Worm (Caenorhabditis elegans): Measurements from ENCODE around the gene R11D1.7.

R11D1.7 gene

ce11 chrV:12697364-12697901 is 22.4 kb upstream of the R11D1.7 start, which contains the start of gene istr-1:
Gene istr-1, plus strand, starts transcription at chrV:12697858.
- TF ChIP-seq hlh-30 (tag; optimal IDR thresholded peaks at IDR 0.05; ENCODE audit: insufficient read depth): peak; percentile 21
- TF ChIP-seq pat-9 (tag; optimal IDR thresholded peaks at IDR 0.05): no peak
- TF ChIP-seq rnt-1 (tag; optimal IDR thresholded peaks at IDR 0.05): no peak
- no peak for TF ChIP-seq F13H6.1 (tag; optimal IDR thresholded peaks at IDR 0.05)
- TF ChIP-seq elt-4 (tag; optimal IDR thresholded peaks at IDR 0.05): no peak
- TF ChIP-seq ceh-2 (tag; optimal IDR thresholded peaks at IDR 0.05): no peak
- no peak for TF ChIP-seq hlh-8 (tag; optimal IDR thresholded peaks at IDR 0.05)

- no peak for TF ChIP-seq pag-3 (tag; optimal IDR thresholded peaks at IDR 0.05; ENCODE audit: borderline replicate concordance)
- no peak for TF ChIP-seq dmd-4 (tag; optimal IDR thresholded peaks at IDR 0.05; ENCODE audit: borderline replicate concordance)
- TF ChIP-seq fkh-10 (GFP tag; optimal IDR thresholded peaks at IDR 0.05): no peak
- no peak for TF ChIP-seq ceh-2 (tag; optimal IDR thresholded peaks at IDR 0.05)
- TF ChIP-seq K09A11.1 (tag; optimal IDR thresholded peaks at IDR 0.05; ENCODE audit: insufficient read depth): no peak
- TF ChIP-seq unc-42 (tag; optimal IDR thresholded peaks at IDR 0.05): peak; percentile 86
These were observed 18.2 kb upstream of the R11D1.7 start for ce11 chrV:12701613-12702012.

DNA sequence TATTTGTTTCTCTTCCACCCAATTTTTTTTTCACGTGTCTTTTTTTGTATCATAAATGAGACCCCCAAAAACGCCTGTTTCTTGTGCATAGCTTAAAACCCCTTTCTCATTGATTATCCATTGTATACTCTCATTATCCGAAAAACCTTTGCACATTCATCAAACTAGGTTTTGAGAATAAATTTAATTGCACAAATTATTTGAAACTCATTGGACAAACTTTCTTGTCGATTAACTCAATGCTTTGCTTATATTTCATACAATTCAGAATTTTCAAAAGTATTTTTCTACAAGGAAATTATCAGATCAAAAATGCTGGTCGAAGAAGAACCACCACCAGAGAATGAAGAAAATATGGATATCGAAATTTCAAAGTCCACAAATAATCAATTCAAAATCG is 15.7 kb upstream of the R11D1.7 start, which contains the start of gene R11D1.1:
TSS of gene R11D1.1 (plus strand) at position 301 of the 400 bp plus-strand sequence.
- TF ChIP-seq dmd-4 (tag; optimal IDR thresholded peaks at IDR 0.05; ENCODE audit: borderline replicate concordance) (no peak), unc-3 (GFP tag; conservative IDR thresholded peaks at IDR 0.05) (no peak), unc-3 (tag; optimal IDR thresholded peaks at IDR 0.05) (no peak), ceh-14 (tag; optimal IDR thresholded peaks at IDR 0.05) (no peak), che-1 (tag; optimal IDR thresholded peaks at IDR 0.05) (no peak), ama-1 (optimal IDR thresholded peaks at IDR 0.05) (no peak), lin-11 (tag; optimal IDR thresholded peaks at IDR 0.05) (no peak), K09A11.1 (tag; optimal IDR thresholded peaks at IDR 0.05; ENCODE audit: insufficient read depth) (no peak), unc-42 (tag; optimal IDR thresholded peaks at IDR 0.05) (no peak), T23F11.4 (GFP tag; optimal IDR thresholded peaks at IDR 0.05) (no peak), ttx-3 (tag; optimal IDR thresholded peaks at IDR 0.05) (no peak), elt-2 (tag; optimal IDR thresholded peaks at IDR 0.05) (no peak), pha-2 (tag; optimal IDR thresholded peaks at IDR 0.05) (no peak), ceh-30 (tag; optimal IDR thresholded peaks at IDR 0.05) (no peak), fax-1 (tag; optimal IDR thresholded peaks at IDR 0.05) (no peak)

- TF ChIP-seq unc-55 (GFP tag; optimal IDR thresholded peaks at IDR 0.05) (no peak), hlh-15 (tag; optimal IDR thresholded peaks at IDR 0.05) (no peak), zip-5 (tag; optimal IDR thresholded peaks at IDR 0.05) (no peak), unc-86 (tag; optimal IDR thresholded peaks at IDR 0.05) (no peak), Y22D7AL.16 (tag; optimal IDR thresholded peaks at IDR 0.05) (no peak), npax-4 (tag; optimal IDR thresholded peaks at IDR 0.05) (no peak), dmd-4 (tag; optimal IDR thresholded peaks at IDR 0.05; ENCODE audit: borderline replicate concordance) (no peak), ceh-48 (tag; optimal IDR thresholded peaks at IDR 0.05) (no peak), odd-2 (tag; optimal IDR thresholded peaks at IDR 0.05) (no peak), ceh-22 (tag; optimal IDR thresholded peaks at IDR 0.05) (no peak), fkh-10 (GFP tag; optimal IDR thresholded peaks at IDR 0.05) (no peak)
These were observed 13.3 kb upstream of the R11D1.7 start for ce11 chrV:12706511-12706910.

- TF ChIP-seq eyg-1 (tag; optimal IDR thresholded peaks at IDR 0.05): no peak
- TF ChIP-seq ztf-16 (tag; optimal IDR thresholded peaks at IDR 0.05): no peak
- TF ChIP-seq pat-9 (tag; optimal IDR thresholded peaks at IDR 0.05): no peak
- no peak for TF ChIP-seq odd-2 (tag; optimal IDR thresholded peaks at IDR 0.05)
- no peak for TF ChIP-seq ttx-3 (tag; optimal IDR thresholded peaks at IDR 0.05)
- no peak for TF ChIP-seq ceh-2 (tag; optimal IDR thresholded peaks at IDR 0.05)
- TF ChIP-seq zip-5 (tag; optimal IDR thresholded peaks at IDR 0.05): no peak
- TF ChIP-seq T23F11.4 (GFP tag; optimal IDR thresholded peaks at IDR 0.05): no peak
- no peak for TF ChIP-seq pha-4 (tag; optimal IDR thresholded peaks at IDR 0.05)
- no peak for TF ChIP-seq che-1 (tag; optimal IDR thresholded peaks at IDR 0.05)
- no peak for TF ChIP-seq F13H6.1 (tag; optimal IDR thresholded peaks at IDR 0.05)
- no peak for TF ChIP-seq fax-1 (tag; optimal IDR thresholded peaks at IDR 0.05)
- no peak for TF ChIP-seq lim-6 (tag; optimal IDR thresholded peaks at IDR 0.05)
- no peak for TF ChIP-seq ahr-1 (tag; optimal IDR thresholded peaks at IDR 0.05)
- TF ChIP-seq ref-2 (tag; optimal IDR thresholded peaks at IDR 0.05): no peak
- TF ChIP-seq unc-86 (tag; optimal IDR thresholded peaks at IDR 0.05): no peak
- no peak for TF ChIP-seq C38D4.7 (GFP tag; optimal IDR thresholded peaks at IDR 0.05)
- TF ChIP-seq ets-4 (tag; optimal IDR thresholded peaks at IDR 0.05): no peak
- TF ChIP-seq sox-2 (GFP tag; IDR thresholded peaks at IDR 0.05): no peak
These were observed 11.5 kb upstream of the R11D1.7 start, which contains the start of gene R11D1.2 for ce11 chrV:12708305-12708704. Gene R11D1.2, plus strand, starts transcription at chrV:12708605.
